Fruit fly (Drosophila melanogaster) ovary, adult (tissue): ENCODE data around the gene exex.

Experiments used
- CG17801 ChIP-seq: fragments of 200-800 bp; optimal IDR thresholded peaks from 2 replicates; lab custom pipeline; 2019; ENCODE audit warnings: missing biosample characterization, mild to moderate bottlenecking, missing genetic modification characterization, moderate library complexity; ENCODE audit not compliant: partially characterized antibody

exex gene

DNA sequence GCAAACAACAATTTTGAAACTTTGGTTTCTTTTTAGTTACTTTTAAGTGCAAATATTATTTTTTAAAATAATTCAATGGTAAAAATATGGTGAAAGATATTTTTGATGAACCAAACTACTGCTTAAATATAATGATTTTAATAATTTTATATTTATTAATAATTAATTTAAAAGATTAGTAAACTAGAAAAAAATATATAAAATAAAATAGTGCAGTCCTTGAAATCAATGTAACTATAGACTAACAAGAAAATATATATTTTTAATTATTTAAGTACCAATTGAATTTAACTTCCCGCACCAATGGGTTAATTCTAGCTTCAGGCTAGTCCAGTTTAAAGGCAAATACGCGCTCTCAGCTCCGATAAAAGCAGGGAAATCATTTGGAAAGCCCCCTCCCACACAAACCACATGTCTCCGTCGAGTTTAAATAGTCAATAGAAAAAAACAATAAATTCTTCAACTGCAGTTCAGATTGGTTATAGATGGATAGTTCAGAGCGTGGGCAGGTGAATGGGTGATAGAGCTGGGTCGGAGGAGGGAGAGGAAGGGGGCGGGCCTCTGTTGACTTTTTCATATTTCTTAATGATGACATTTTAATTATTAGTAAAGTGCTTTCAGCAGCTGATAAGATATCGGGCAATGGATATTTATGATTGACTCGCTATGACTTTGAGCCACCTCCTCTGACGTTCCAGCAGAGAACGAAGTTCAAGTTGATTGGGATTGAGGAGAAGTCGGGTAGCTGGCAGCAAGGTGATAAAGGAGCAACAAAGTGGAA is 14.2 kb downstream of the exex start:
- TF ChIP-seq CG17801 (GFP tag; lab: Kevin White, UChicago), result no peak

DNA sequence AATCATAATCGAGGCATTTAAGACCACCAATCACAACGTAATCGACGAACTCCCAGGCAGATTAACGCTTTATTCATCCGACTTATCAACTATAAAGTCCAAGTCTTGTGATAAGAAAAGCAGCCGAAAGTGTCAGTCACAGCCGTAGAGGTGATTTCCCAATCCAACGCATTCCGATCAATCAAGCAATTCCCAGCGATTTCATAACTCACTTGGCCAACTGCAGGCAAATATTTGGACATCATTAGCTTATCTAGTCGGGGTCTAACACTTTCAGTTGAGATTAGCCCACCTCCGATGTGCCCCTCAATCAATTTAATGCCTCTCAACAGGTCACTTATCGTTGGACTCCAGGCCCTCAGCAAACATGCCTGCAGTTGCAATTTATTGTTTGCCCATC is 15.0 kb downstream of the exex start:
- TF ChIP-seq CG17801 (GFP tag; lab: Kevin White, UChicago), result no peak

DNA sequence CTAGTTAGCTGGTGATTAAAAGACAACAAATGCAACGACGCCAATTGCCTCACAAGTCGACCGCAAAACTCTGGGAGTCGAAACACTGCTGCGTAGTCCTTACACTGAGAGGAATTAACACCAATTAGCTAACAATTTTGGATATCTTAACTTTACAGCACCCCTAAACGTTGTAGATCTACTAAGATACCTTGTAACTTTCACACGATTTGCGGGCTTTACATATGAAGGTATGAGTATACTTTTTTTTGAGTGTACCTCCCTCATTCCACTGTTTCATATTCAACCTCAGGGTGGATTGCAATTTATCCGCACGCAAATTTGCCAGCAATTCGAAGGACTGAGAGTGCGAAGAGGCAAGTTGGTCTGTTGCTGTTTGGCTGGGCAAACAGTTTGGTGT is 15.6 kb downstream of the exex start:
- TF ChIP-seq CG17801 (GFP tag; lab: Kevin White, UChicago), result no peak

DNA sequence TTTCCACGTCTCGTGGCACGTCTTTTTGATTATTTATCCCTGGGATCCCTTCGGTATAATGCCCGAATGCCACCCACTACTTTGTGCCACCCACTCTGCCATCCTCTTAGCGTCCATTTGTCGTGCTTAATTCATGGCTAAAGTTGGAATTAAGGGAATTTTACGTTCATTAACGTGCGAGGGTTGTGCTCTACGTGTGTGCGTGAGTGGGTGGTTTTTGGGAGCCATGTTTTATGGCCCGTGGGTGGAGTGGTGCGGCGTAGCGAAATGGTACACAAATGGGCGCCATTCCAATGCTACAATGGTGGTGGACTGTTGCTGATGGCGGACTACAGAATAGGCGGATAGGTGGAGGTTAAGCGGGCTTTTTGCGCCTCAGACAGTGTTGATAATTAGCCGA is 19.2 kb downstream of the exex start:
- TF ChIP-seq CG17801 (GFP tag; lab: Kevin White, UChicago), result no peak

DNA sequence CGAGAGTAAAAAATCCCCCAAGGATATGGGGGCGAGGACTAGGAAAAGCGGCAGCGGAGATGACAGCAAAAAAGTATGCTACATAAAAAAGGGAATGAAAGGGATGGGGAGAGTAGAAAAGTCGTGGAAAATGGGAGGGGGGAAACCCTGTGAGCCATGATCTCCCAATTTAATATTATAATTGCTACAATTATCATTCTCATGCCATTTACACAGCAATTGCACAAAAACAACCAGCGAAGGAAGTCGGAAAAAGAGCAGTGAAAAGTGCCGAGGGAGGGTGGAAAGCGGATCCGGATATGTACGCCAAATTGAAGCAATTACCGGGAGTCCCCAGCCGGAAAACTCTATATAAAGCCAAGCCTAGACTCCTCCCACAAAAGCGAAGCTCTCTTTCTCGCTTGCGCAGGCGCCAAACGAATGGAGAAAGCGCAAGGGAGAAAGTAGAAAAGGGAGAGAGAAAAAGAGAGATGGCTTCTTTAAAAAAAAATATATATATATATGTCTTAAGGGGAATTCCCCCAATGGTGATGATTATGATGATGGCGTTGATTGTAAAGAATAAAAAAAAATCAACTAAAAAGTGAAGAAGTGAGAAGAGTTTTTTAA is 20.5 kb downstream of the exex start:
- no peak for TF ChIP-seq CG17801 (GFP tag; lab: Kevin White, UChicago)

DNA sequence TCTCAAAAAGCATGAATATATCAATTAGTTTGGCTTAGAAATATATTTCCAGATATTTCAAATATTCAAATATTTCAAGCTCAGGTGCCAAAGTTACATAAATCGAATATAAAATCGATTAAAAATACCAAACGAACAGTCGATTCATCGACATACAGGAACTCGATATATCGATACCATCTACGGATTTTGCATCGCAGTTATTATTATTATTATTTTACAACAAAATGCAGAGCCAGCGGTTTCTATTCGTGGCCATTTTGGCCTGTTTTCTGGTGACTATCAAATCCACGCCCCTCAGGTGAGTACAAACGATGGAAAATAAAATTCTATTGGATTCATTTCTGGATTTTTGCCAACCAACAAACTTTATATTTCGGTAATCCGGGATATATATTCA is 22.5 kb downstream of the exex start, which contains the start of gene RNaseX25:
RNaseX25 (plus strand) TSS at position 147 of the 400 bp plus-strand sequence.
- TF ChIP-seq CG17801 (GFP tag; lab: Kevin White, UChicago), result peak; percentile 65

DNA sequence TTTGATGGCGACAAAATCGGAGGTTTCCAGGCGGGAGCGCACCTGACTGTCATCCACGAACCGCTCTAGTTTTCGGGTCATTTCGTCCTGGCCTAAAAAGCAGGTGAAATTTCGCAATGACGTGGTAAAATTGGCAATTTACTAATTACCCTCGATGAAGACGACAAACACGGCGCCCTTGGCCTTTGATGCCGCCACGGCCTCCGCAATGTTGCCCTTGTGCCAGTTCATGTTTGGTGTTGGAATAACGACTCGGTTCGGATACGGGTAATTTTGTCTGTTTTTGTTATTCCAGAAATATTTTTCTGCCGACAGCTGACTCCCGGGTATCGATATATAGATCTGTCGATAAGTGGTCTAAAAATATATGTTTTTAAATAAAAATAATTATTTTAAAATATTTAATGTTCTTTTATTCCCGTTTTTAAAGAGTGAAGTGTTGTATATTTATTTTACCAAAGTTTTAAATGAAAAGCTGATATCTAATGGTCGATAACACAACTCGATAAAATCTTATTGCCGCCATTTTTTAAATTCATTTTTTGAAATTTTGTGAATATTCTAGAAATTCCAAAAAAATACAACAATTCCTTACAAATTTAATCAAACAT is 26.8 kb downstream of the exex start, which contains the start of gene CG8042:
CG8042 (minus strand) TSS at position 321 of the 611 bp plus-strand sequence.
- no peak for TF ChIP-seq CG17801 (GFP tag; lab: Kevin White, UChicago)

DNA sequence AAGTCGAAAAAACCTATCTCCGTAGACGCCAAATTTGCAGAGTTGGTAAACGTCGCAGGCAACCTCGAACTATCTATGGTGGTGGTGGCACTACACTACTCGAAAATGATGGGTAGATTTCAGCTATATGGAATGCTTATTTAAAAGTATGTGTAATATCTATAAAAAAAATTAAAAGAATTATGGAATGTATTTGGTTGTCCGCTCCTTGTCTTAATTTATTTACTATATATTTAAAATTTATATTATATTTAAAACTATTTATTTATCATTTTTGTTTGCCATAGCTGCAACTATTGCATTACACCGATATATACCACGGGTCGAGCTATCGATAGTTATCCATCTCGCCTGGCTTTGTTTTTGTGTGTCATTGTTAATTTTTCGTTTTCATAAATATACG is 28.1 kb downstream of the exex start, which contains the start of the genes HP4 and CG8209:
HP4 (minus strand) TSS at position 74 of the 403 bp plus-strand sequence.
CG8209 (plus strand) TSS at position 326 of the 403 bp plus-strand sequence.
- peak; percentile 88 for TF ChIP-seq CG17801 (GFP tag; lab: Kevin White, UChicago)

DNA sequence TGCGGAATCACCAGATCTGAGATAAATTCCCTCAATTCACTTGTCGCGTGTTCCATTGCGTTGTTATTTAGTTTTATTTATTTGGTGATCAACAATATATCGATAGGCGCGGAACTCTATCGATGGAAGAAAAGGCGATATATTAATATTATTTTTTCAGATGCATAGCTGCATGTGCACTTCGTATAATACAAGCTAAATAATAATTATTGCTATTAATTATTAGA is 30.5 kb downstream of the exex start, which contains the start of gene Pop4:
Pop4 (minus strand) TSS at position 101 of the 227 bp plus-strand sequence.
- no peak for TF ChIP-seq CG17801 (GFP tag; lab: Kevin White, UChicago)

DNA sequence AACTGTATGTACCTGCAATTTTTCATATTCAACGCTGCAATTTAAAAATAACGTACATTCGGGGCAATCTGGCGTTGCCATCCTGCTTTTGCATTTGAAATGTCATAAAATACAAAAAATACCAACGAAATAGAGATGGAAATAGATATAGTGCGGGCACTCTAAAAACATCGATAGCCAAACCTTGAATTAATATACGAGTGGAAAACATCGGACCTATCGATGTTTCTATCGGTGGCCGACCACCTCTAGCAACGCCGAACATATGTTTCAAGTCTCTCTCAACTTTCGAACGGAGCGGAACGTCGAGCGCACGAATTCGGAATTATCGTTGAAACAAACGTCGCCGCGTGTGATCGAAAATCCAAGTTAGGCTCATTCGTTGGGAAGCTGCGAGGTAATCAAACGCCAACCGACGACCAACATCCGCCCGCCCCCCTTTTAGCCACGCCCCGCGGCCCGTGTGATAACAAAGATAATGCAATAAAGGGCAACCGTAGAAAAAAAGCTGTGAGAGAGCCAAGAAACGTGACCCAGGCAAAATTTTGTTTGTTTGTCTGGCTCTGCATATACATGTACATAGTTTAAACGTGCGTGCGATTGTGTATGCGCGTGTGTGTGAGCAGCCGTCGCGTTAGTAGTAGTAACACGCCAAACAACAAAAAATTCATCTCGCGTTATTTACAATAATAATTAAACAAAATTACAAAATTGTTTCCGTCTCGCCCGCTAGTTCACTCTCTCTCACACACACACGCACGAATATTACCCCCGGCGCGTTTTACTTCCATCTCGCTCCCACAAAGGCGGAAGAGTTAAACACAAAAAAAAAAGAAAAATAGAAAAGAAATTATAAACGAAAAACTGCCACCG is 31.0 kb downstream of the exex start, which contains the start of gene nmo:
nmo (plus strand) TSS at position 270 of the 873 bp plus-strand sequence.
- peak; percentile 54 for TF ChIP-seq CG17801 (GFP tag; lab: Kevin White, UChicago)

DNA sequence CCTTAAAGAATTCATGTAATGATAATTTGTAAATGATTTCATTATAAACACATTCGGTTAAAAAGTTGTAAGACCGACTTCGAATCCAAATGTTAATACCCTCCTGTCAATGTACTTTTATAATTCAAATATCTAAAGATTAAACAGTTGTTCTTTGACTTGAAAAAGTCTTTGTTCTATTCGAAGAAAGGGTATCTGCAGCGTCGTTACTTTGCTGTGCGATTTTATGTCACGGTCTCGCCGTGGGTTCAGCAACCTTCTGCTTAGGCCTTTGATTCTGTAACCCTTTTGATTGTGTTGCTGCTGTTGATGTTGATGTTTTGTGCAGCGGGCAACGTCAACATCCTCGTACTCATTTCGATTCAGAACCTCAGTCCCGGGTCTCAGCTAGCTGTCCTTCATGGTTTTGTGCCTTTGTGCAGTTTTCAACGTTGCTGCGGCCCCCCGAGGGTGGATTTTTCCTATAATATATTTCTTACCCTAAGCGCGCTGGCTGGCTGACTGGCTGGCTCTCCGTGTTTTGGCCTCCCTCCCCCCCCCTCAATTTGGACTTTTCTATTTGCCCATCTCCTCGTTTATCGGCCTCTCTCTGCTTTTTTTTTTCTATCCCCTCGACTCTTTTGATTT is 33.4 kb downstream of the exex start:
- TF ChIP-seq CG17801 (GFP tag; lab: Kevin White, UChicago), result no peak

DNA sequence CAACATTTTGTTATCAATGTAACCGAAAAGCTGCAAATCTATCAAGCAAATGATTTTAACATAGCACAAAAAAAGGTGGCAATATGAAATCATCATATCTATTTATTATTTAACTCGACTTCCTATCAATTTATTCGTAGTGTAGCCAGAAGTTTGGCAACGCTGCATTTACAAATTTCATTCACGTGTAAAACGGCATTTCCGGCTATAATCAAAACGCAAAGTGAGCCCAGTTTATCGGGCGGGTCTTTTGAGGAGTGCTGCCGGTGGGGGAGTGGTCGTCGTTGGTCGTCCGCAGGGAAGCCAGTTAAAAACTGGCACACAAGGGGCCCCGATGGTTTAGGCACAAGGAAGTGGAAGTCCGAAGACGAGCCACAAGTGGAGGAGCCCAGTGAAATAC is 34.0 kb downstream of the exex start:
- no peak for TF ChIP-seq CG17801 (GFP tag; lab: Kevin White, UChicago)

DNA sequence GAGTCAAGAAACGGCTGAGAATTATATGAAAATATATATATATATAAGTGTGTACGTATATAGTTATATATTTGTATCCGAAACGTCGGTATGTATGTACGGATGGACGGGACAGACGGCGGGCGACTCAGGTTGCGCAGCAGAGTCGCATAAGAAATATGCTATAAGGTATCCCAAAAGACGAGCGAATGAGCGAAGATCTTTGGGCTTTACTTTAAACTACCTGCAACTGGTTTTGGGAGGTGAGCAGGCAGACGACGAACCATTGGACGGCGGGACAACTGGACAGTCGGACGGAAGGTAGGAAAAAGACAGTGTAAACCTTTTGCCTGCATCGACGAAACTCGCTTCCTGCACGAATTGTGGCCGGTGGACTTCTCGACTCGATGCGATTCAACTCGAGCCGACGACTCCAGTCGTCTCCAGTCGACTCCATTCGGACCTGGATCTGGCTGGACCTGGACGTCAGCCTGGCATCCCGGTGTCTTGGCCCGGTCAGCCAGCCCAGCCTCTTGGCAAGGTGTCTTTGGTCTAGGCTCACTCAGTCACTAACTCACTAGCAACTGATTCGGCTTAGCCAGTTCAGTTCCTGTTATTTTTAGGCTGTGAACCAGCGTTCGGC is 35.7 kb downstream of the exex start:
- TF ChIP-seq CG17801 (GFP tag; lab: Kevin White, UChicago), result no peak
